Fruit fly (Drosophila melanogaster): Measurements from ENCODE around the gene Mnat9.

Mnat9 gene

DNA sequence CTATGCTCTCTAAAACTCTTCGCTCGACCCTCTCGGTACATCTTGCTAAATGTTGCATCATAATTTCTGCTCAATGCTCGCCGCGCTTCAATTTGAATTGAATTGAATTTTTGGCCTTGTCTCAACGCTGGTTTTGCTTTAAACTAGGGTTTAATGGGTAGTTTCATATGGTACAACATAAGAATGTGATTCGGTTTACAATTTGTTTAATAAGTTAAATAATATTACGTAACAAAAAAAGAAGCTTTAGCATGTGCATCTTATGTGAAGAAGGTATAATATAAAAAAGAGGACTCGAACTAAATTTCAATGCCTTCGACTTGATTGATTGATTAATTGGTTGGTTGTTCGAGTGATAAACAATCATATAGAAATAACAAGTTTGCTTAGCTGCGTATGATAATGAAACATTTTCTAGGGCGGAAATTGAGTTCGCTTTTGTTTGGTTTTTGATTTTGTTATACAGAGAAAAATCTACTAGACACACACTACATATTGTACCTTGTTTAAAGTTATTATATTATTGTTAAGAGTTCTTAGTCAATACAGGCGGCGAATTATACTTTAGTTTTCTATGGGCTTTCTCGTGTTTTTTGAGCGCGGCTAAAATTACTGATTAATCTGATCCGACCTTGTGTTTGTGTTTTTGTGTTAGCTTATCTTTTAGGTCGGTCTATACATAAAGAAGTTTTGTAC is 18.1 kb downstream of the Mnat9 start:
- TF ChIP-seq h (optimal IDR thresholded peaks at IDR 0.05) (no peak), Myc (optimal IDR thresholded peaks at IDR 0.05) (no peak), psq (optimal IDR thresholded peaks at IDR 0.05) (no peak), ttk (optimal IDR thresholded peaks at IDR 0.05) (no peak), Sin3A (optimal IDR thresholded peaks at IDR 0.05) (no peak), insv (optimal IDR thresholded peaks at IDR 0.05) (no peak)

DNA sequence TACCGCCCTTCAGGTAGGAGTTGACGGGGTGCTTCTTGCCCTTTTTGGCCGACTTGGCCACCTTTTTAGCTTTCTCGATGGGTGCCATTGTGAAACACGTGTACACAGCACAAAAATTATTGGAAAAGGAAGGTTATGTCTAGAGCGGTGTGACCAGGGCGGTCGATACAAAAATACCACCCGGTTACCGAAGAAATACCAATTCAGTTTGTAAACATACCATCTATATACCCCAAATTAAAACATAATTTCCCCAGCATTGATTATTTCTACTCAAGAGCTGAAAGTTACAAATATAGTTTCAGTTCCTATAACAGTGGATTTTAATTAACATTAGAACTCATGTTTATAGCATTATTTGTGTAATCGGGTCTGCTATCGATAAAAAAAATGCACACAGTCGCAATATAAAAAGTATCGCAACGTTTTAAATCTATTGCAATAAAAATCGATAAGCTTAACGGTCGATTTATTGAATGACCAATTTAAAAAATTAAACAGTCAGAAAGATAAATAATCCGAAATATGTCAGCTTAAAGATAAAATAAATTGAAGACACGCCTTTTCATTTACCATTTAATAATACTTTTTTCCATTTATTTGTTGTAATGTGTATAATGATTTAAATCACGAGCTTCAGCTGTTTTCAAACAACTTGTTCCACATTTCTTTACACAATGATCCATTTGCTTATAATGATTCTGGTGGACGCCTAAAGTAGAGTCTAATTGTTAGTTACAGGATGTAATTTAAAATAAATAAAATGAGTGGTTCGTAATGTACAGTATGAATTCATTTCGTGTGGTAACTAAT is 19.7 kb downstream of the Mnat9 start, which contains the start of gene RpL6:
Gene RpL6, minus strand, starts transcription at position 134 of the 813 bp plus-strand sequence.
- TF ChIP-seq Sin3A (optimal IDR thresholded peaks at IDR 0.05), result no peak
- TF ChIP-seq insv (optimal IDR thresholded peaks at IDR 0.05), result no peak
- no peak for TF ChIP-seq Myc (optimal IDR thresholded peaks at IDR 0.05)
- TF ChIP-seq psq (optimal IDR thresholded peaks at IDR 0.05), result no peak
- no peak for TF ChIP-seq h (optimal IDR thresholded peaks at IDR 0.05)
- TF ChIP-seq ttk (optimal IDR thresholded peaks at IDR 0.05), result no peak

DNA sequence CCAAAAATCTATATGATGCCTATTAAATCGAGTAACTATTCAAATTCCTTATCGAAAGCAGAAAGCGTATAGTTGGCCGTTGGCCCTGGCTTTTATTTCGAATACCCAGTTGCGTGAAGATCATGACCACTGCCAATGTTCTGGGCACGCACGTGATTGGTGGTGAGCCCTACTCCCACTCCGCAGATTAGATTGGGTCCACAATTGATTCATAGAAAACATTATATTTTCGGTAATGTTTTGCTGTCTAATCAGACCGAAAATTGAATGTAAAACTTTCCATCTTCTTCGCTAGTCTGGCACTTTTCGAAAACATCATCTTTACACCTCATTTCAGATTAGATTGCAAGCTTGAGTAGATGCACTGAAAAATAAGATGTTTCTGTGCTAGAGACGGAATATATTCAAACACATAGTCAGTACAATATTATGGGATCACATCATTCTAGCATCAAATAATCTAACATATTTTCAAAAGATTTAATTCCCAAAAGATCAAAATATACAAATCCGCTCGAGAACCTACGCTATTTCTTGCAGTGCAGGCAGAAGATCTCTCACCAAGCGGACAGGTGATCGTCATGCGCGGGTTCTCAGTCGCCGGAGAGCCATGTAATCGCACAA is 23.6 kb downstream of the Mnat9 start, which contains the start of gene CG1774:
Gene CG1774, plus strand, starts transcription at position 548 of the 624 bp plus-strand sequence.
- no peak for TF ChIP-seq psq (optimal IDR thresholded peaks at IDR 0.05)
- TF ChIP-seq h (optimal IDR thresholded peaks at IDR 0.05), result no peak
- TF ChIP-seq insv (optimal IDR thresholded peaks at IDR 0.05), result no peak
- TF ChIP-seq ttk (optimal IDR thresholded peaks at IDR 0.05), result no peak
- no peak for TF ChIP-seq Sin3A (optimal IDR thresholded peaks at IDR 0.05)
- no peak for TF ChIP-seq Myc (optimal IDR thresholded peaks at IDR 0.05)

DNA sequence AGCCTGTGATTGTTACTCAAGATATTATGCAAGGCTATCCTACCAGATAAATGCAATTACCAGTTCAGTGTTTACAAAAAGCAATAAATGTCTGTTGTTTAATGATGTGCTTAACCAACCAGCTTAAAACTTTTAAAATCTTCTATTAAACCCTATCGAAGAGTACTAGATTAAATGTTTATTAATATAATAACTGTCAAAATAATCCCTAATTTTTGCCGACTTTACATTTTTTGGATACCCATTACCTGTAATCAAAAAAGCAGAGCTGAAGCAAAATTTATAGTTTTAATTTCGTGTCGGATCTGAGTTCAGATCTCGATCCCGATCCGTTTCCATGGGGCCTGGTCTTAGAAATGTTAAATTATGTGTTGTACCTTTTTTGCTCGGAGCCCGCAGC is 25.7 kb downstream of the Mnat9 start, which contains the start of gene CG1638:
Gene CG1638, plus strand, starts transcription at position 301 of the 400 bp plus-strand sequence.
- no peak for TF ChIP-seq psq (optimal IDR thresholded peaks at IDR 0.05)
- TF ChIP-seq Sin3A (optimal IDR thresholded peaks at IDR 0.05), result no peak
- TF ChIP-seq insv (optimal IDR thresholded peaks at IDR 0.05), result no peak

DNA sequence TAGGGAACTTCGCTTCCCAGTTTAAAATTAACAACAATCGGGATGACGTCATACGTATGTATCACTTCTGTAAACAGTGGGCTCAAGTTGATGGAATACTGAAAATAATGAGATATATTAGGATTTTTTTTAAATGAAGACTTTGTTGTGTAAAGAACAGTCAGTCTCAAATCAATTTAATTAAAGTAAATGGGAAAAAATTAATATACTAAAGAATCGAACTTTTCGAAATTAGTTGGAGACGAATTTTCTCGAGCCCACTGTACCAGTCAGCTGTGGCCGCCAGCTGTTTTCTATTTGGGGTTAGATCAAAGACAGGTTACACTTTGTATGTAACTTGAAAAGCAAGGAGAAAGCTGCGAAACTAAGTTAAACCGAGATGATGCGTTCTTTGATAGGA is 27.6 kb downstream of the Mnat9 start, which contains the start of gene CG1635:
Gene CG1635, plus strand, starts transcription at position 300 of the 400 bp plus-strand sequence.
- TF ChIP-seq Sin3A (optimal IDR thresholded peaks at IDR 0.05), result no peak
- TF ChIP-seq insv (optimal IDR thresholded peaks at IDR 0.05), result no peak
- no peak for TF ChIP-seq psq (optimal IDR thresholded peaks at IDR 0.05)
- TF ChIP-seq Myc (optimal IDR thresholded peaks at IDR 0.05), result no peak
- no peak for TF ChIP-seq ttk (optimal IDR thresholded peaks at IDR 0.05)
- TF ChIP-seq h (optimal IDR thresholded peaks at IDR 0.05), result no peak

- TF ChIP-seq ttk (optimal IDR thresholded peaks at IDR 0.05) (no peak), Sin3A (optimal IDR thresholded peaks at IDR 0.05) (no peak), psq (optimal IDR thresholded peaks at IDR 0.05) (no peak), h (optimal IDR thresholded peaks at IDR 0.05) (no peak), insv (optimal IDR thresholded peaks at IDR 0.05) (no peak), Myc (optimal IDR thresholded peaks at IDR 0.05) (no peak)
These were observed 35.4 kb downstream of the Mnat9 start, which contains the start of the genes pygo and rod for dm6 chr3R:31580586-31580994. pygo (minus strand) TSS chr3R:31580699. rod (plus strand) TSS chr3R:31580951.

DNA sequence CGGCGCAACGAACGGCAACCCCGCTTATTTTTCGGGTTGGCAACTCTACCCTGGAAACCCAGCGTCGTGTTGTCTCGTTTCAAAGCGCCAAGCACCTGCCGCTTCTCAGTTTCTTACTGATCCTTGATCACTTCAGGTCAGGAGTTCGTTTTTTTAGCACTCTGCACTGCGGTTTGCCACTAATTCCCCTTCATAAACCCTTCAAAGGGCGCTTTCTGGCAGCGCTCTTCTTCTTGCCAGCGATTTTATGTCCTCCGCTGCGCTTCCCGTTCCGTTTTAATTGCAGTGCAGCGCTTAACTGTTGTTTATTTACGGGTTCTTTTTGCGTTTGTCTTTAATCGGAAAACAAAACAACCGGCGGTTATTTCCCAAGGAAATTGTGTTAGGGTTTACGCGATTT is 35.9 kb downstream of the Mnat9 start:
- TF ChIP-seq psq (optimal IDR thresholded peaks at IDR 0.05), result no peak
- no peak for TF ChIP-seq h (optimal IDR thresholded peaks at IDR 0.05)
- TF ChIP-seq insv (optimal IDR thresholded peaks at IDR 0.05), result no peak
- TF ChIP-seq Sin3A (optimal IDR thresholded peaks at IDR 0.05), result no peak
- TF ChIP-seq ttk (optimal IDR thresholded peaks at IDR 0.05), result no peak
- TF ChIP-seq Myc (optimal IDR thresholded peaks at IDR 0.05), result no peak

dm6 chr3R:31577351-31577750 is 38.6 kb downstream of the Mnat9 start:
- no peak for TF ChIP-seq psq (optimal IDR thresholded peaks at IDR 0.05)
- no peak for TF ChIP-seq insv (optimal IDR thresholded peaks at IDR 0.05)
- no peak for TF ChIP-seq Myc (optimal IDR thresholded peaks at IDR 0.05)
- no peak for TF ChIP-seq Sin3A (optimal IDR thresholded peaks at IDR 0.05)
- no peak for TF ChIP-seq ttk (optimal IDR thresholded peaks at IDR 0.05)
- TF ChIP-seq h (optimal IDR thresholded peaks at IDR 0.05), result no peak

DNA sequence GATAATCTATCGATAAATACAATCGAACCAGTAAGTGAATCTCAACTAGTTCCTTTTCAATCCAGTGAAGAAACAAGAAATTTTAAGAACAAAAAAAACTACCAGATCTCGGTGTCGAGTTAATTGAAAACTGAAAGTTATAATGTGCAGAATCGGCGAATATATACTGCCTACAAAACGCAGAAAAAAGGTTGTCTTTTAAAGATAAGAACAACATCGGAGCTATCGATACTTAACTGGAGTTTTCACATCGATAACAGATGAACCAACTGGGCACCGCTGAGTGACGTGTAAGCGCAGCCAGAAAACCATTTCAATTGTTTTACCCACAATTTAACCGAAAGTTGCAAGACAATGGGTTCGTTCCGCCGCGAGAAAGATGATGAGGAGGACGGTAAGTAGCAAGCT is 44.1 kb downstream of the Mnat9 start, which contains the start of gene gammaCOP:
Gene gammaCOP, plus strand, starts transcription at position 259 of the 408 bp plus-strand sequence.
- no peak for TF ChIP-seq h (optimal IDR thresholded peaks at IDR 0.05)
- TF ChIP-seq ttk (optimal IDR thresholded peaks at IDR 0.05), result no peak
- no peak for TF ChIP-seq Sin3A (optimal IDR thresholded peaks at IDR 0.05)

DNA sequence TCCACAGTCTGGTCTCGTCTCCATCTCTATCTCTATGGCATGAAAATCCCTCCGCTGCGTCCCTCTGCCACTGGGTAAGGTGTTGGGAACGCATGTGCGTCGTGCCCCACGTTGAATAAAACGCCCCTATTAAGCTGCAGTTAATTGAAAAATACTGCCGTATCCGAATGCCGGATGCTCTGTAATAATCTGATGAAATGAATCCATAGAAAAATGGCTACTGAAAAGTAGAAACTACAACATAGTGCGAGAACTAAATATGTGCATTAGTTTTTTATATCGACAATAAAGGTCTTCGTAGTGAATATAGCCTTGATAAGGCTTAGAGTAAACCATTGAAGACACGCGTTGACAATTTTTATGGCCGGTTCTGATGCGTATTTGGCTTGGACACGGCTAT is 49.2 kb downstream of the Mnat9 start:
- TF ChIP-seq Sin3A (optimal IDR thresholded peaks at IDR 0.05) (no peak), insv (optimal IDR thresholded peaks at IDR 0.05) (no peak), Myc (optimal IDR thresholded peaks at IDR 0.05) (no peak), psq (optimal IDR thresholded peaks at IDR 0.05) (no peak), h (optimal IDR thresholded peaks at IDR 0.05) (no peak), ttk (optimal IDR thresholded peaks at IDR 0.05) (no peak)

DNA sequence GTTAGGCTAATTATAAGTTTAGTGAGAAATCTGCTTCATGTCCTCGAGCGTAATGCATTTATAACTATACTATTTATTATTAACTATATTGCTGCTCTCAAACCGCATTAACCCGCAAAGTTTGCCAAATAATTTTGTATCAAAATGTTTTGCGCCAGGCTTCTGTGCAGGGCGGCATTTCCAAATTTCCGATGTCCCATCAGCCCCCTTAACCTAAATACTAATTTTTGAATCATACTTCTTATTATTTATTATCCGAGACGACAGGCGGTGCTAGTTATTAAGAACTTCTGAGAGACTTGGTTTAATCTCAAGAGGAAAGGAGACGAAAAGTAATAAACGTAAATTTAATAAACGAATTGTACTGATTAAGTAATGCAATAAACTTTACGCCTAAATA is 50.2 kb downstream of the Mnat9 start:
- TF ChIP-seq psq (optimal IDR thresholded peaks at IDR 0.05) (no peak), Myc (optimal IDR thresholded peaks at IDR 0.05) (no peak), h (optimal IDR thresholded peaks at IDR 0.05) (no peak), insv (optimal IDR thresholded peaks at IDR 0.05) (no peak), ttk (optimal IDR thresholded peaks at IDR 0.05) (no peak)

Measured in Kc167 (cell line).